Fruit fly (Drosophila melanogaster) whole organism, embryonic: ENCODE data around the gene plx.

Experiments used
- Adf1 ChIP-seq: fragments of 200-800 bp; sonication (Bioruptor generic); IDR thresholded peaks from 2 replicates; pipeline ENCODE4 v1.3.6; 2022; ENCODE audit warnings: missing biosample characterization, missing genetic modification characterization
- CG12104 ChIP-seq: fragments of 200-800 bp; sonication (Bioruptor generic); optimal IDR thresholded peaks from 3 replicates; lab custom pipeline; 2016; ENCODE audit warnings: missing biosample characterization, missing genetic modification characterization
- CG4730 ChIP-seq: fragments of 200-800 bp; sonication (Bioruptor generic); IDR thresholded peaks from 2 replicates; pipeline ENCODE4 v1.3.6; 2022; ENCODE audit warnings: missing biosample characterization, missing genetic modification characterization
- CG6689 ChIP-seq: fragments of 200-800 bp; sonication (Bioruptor generic); IDR thresholded peaks from 2 replicates; pipeline ENCODE4 v1.3.6; 2022; ENCODE audit warnings: missing biosample characterization, missing genetic modification characterization
- CG6813 ChIP-seq: fragments of 200-800 bp; sonication (Bioruptor generic); optimal IDR thresholded peaks from 2 replicates; lab custom pipeline; 2017; ENCODE audit warnings: missing biosample characterization, missing genetic modification characterization, mild to moderate bottlenecking, moderate library complexity, missing genetic modification reagents
- D19A ChIP-seq: fragments of 200-800 bp; optimal IDR thresholded peaks from 3 replicates; lab custom pipeline; 2019; ENCODE audit warnings: missing biosample characterization, mild to moderate bottlenecking, missing genetic modification characterization, moderate library complexity
- Mrtf ChIP-seq: fragments of 200-800 bp; sonication (Bioruptor generic); IDR thresholded peaks from 3 replicates; pipeline ENCODE4 v1.3.6; 2022; ENCODE audit warnings: missing biosample characterization, missing genetic modification characterization
- btn ChIP-seq: fragments of 200-800 bp; sonication (Bioruptor generic); optimal IDR thresholded peaks from 2 replicates; lab custom pipeline; 2016; ENCODE audit warnings: missing biosample characterization, missing genetic modification characterization
- mld ChIP-seq: fragments of 200-800 bp; sonication (Bioruptor generic); IDR thresholded peaks from 3 replicates; pipeline ENCODE4 v1.3.6; 2022; ENCODE audit warnings: missing biosample characterization, missing genetic modification characterization; ENCODE audit not compliant: partially characterized antibody
- trem ChIP-seq: fragments of 200-800 bp; optimal IDR thresholded peaks from 3 replicates; lab custom pipeline; 2019; ENCODE audit warnings: missing biosample characterization, mild to moderate bottlenecking, missing genetic modification characterization, moderate library complexity
- usp ChIP-seq: fragments of >200 bp; optimal IDR thresholded peaks from 2 replicates; lab custom pipeline; 2017; ENCODE audit warnings: missing biosample characterization, missing genetic modification characterization

- TF ChIP-seq CG4730 (GFP tag; lab: Robert Waterston, UW) = no peak
- no peak for TF ChIP-seq btn (GFP tag; lab: Kevin White, UChicago)
- no peak for TF ChIP-seq trem (tag; lab: Kevin White, UChicago)
- no peak for TF ChIP-seq mld (GFP tag; lab: Robert Waterston, UW)
- TF ChIP-seq Adf1 (GFP tag; lab: Robert Waterston, UW) = no peak
- TF ChIP-seq CG6689 (GFP tag; lab: Robert Waterston, UW) = no peak
- no peak for TF ChIP-seq CG6813
- no peak for TF ChIP-seq D19A
- no peak for TF ChIP-seq usp (GFP tag; lab: Kevin White, UChicago)
- TF ChIP-seq CG12104 (GFP tag; lab: Kevin White, UChicago) = no peak
- no peak for TF ChIP-seq Mrtf (GFP tag; lab: Robert Waterston, UW)
Observed at dm6 chr3R:5689626-5690025, 4.0 kb downstream of the plx start.
